Worm (Caenorhabditis elegans) whole organism, L1 larva: ENCODE measurements around the gene srt-43.

Experiments
- ama-1 ChIP-seq: fragments of 150-350 bp; optimal IDR thresholded peaks from 2 replicates; lab custom pipeline; 2014
- ces-1 ChIP-seq: fragments of 150-350 bp; optimal IDR thresholded peaks from 2 replicates; lab custom pipeline; 2014; ENCODE audit warnings: missing biosample characterization, missing genetic modification reagents, missing genetic modification characterization
- dpl-1 ChIP-seq, 3 experiments: fragments of 150-350 bp in 2 of 3; sonication (generic microtip) in 1 of 3; optimal IDR thresholded peaks; 2 replicates each; lab custom pipeline; 2014 to 2017; ENCODE audit warnings: missing biosample characterization in 3 of 3, missing genetic modification characterization in 3 of 3, missing genetic modification reagents in 3 of 3
- egl-27 ChIP-seq, 2 experiments: fragments of 150-350 bp in 1 of 2; sonication (generic microtip); optimal IDR thresholded peaks; 3 replicates each; lab custom pipeline; 2017 to 2018; ENCODE audit warnings: missing biosample characterization in 2 of 2, missing genetic modification characterization in 2 of 2, missing genetic modification reagents in 2 of 2
- fos-1 ChIP-seq: fragments of 150-350 bp; optimal IDR thresholded peaks from 2 replicates; lab custom pipeline; 2014; ENCODE audit warnings: missing biosample characterization, missing genetic modification characterization
- nhr-76 ChIP-seq: sonication (generic microtip); optimal IDR thresholded peaks from 2 replicates; lab custom pipeline; 2017; ENCODE audit warnings: missing biosample characterization, missing genetic modification characterization
- pqm-1 ChIP-seq: sonication (generic microtip); optimal IDR thresholded peaks from 3 replicates; lab custom pipeline; 2017; ENCODE audit warnings: missing biosample characterization, missing genetic modification characterization
- tbx-2 ChIP-seq: sonication (generic microtip); optimal IDR thresholded peaks from 2 replicates; lab custom pipeline; 2016; ENCODE audit warnings: missing genetic modification characterization, missing compliant biosample characterization
- unc-62 ChIP-seq: fragments of 150-350 bp; optimal IDR thresholded peaks from 2 replicates; lab custom pipeline; 2014; ENCODE audit warnings: missing biosample characterization, missing genetic modification reagents, missing genetic modification characterization

DNA sequence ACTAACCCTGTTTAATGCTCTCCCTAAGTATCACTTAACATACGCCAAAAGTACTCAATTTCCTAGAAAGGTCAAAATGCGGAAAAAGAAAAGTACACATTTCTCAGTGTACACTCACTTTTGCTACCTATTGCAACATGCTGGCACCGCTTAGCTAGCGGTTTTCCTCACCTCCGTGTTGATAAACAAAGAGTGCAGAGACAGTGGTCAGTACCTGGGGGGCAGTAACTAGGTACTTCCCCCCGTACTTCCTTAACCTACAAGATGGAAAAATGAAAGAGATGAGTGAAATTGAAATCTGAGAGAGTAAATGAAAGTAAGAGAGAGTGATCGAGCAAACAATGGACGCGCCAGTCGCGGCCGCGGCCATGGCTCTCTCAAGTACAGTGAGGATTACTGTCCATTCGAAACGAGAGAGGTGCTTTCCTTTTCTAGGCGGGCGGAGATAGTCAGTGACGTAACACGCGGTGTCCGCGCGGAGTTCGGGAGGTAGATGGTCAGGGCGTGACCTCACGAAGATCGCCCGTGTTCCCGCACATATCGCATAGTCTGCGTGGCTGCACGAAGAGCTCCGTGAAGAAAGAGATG is 32.8 kb upstream of the srt-43 start, which contains the start of gene cky-1:
- TF ChIP-seq nhr-76 (tag; lab: Kevin White, UChicago) (no peak), ama-1 (lab: Kevin White, UChicago) (no peak), egl-27 (tag; optimal IDR thresholded peaks at IDR 0.05; lab: Kevin White, UChicago) (no peak), ces-1 (GFP tag; lab: Kevin White, UChicago) (no peak), tbx-2 (tag; lab: Kevin White, UChicago) (no peak), dpl-1 (GFP tag; optimal IDR thresholded peaks at IDR 0.05; lab: Kevin White, UChicago) (no peak), unc-62 (GFP tag; lab: Kevin White, UChicago) (no peak), pqm-1 (tag; lab: Kevin White, UChicago) (no peak), fos-1 (no peak)
